Worm (Caenorhabditis elegans): Measurements from ENCODE around the gene thn-4.

Gene thn-4

ce11 chrV:16899355-16899754, 28.1 kb upstream of the thn-4 start, which contains the start of gene fbxa-45:
Gene fbxa-45, minus strand, starts transcription at chrV:16899455.
- no peak for TF ChIP-seq flt-1 (GFP tag; IDR thresholded peaks at IDR 0.05)
- TF ChIP-seq cog-1 (tag; optimal IDR thresholded peaks at IDR 0.05): no peak
- no peak for TF ChIP-seq ztf-29 (GFP tag; IDR thresholded peaks at IDR 0.05)
- no peak for TF ChIP-seq ztf-23 (GFP tag; IDR thresholded peaks at IDR 0.05)
- no peak for TF ChIP-seq ref-1 (GFP tag; conservative IDR thresholded peaks at IDR 0.05)
- TF ChIP-seq tab-1 (GFP tag; IDR thresholded peaks at IDR 0.05): no peak
- no peak for TF ChIP-seq klf-2 (GFP tag; conservative IDR thresholded peaks at IDR 0.05)
- no peak for TF ChIP-seq med-1 (GFP tag; optimal IDR thresholded peaks at IDR 0.05; ENCODE audit: insufficient read depth)
- no peak for TF ChIP-seq T22C8.4 (GFP tag; IDR thresholded peaks at IDR 0.05)

ce11 chrV:16893440-16893839, 22.2 kb upstream of the thn-4 start, which contains the start of gene F09C6.15:
Gene F09C6.15, plus strand, starts transcription at chrV:16893740.
- TF ChIP-seq cog-1 (tag; optimal IDR thresholded peaks at IDR 0.05) (no peak), ztf-29 (GFP tag; IDR thresholded peaks at IDR 0.05) (no peak), med-1 (GFP tag; optimal IDR thresholded peaks at IDR 0.05; ENCODE audit: insufficient read depth) (no peak), tab-1 (GFP tag; IDR thresholded peaks at IDR 0.05) (no peak), T22C8.4 (GFP tag; IDR thresholded peaks at IDR 0.05) (no peak), klf-2 (GFP tag; conservative IDR thresholded peaks at IDR 0.05) (no peak), ztf-23 (GFP tag; IDR thresholded peaks at IDR 0.05) (no peak), ref-1 (GFP tag; conservative IDR thresholded peaks at IDR 0.05) (no peak), flt-1 (GFP tag; IDR thresholded peaks at IDR 0.05) (no peak)

ce11 chrV:16888788-16889325, 17.6 kb upstream of the thn-4 start, which contains the start of the genes ifas-2 and fbxa-44:
Gene ifas-2, minus strand, starts transcription at chrV:16888888.
Gene fbxa-44, plus strand, starts transcription at chrV:16889275.
- no peak for TF ChIP-seq ref-1 (GFP tag; conservative IDR thresholded peaks at IDR 0.05)
- no peak for TF ChIP-seq T22C8.4 (GFP tag; IDR thresholded peaks at IDR 0.05)
- no peak for TF ChIP-seq tab-1 (GFP tag; IDR thresholded peaks at IDR 0.05)
- no peak for TF ChIP-seq flt-1 (GFP tag; IDR thresholded peaks at IDR 0.05)
- TF ChIP-seq ztf-23 (GFP tag; IDR thresholded peaks at IDR 0.05): no peak
- TF ChIP-seq ztf-29 (GFP tag; IDR thresholded peaks at IDR 0.05): no peak
- no peak for TF ChIP-seq cog-1 (tag; optimal IDR thresholded peaks at IDR 0.05)
- TF ChIP-seq klf-2 (GFP tag; conservative IDR thresholded peaks at IDR 0.05): no peak
- no peak for TF ChIP-seq med-1 (GFP tag; optimal IDR thresholded peaks at IDR 0.05; ENCODE audit: insufficient read depth)

ce11 chrV:16884744-16885143, 13.5 kb upstream of the thn-4 start, which contains the start of gene F09C6.13:
Gene F09C6.13, plus strand, starts transcription at chrV:16885044.
- TF ChIP-seq tab-1 (GFP tag; IDR thresholded peaks at IDR 0.05) (no peak), ref-1 (GFP tag; conservative IDR thresholded peaks at IDR 0.05) (no peak), T22C8.4 (GFP tag; IDR thresholded peaks at IDR 0.05) (no peak), ztf-23 (GFP tag; IDR thresholded peaks at IDR 0.05) (no peak), klf-2 (GFP tag; conservative IDR thresholded peaks at IDR 0.05) (no peak), med-1 (GFP tag; optimal IDR thresholded peaks at IDR 0.05; ENCODE audit: insufficient read depth) (no peak), ztf-29 (GFP tag; IDR thresholded peaks at IDR 0.05) (no peak), cog-1 (tag; optimal IDR thresholded peaks at IDR 0.05) (no peak), flt-1 (GFP tag; IDR thresholded peaks at IDR 0.05) (no peak)

- TF ChIP-seq flt-1 (GFP tag; IDR thresholded peaks at IDR 0.05): no peak
- TF ChIP-seq klf-2 (GFP tag; conservative IDR thresholded peaks at IDR 0.05): no peak
- TF ChIP-seq med-1 (GFP tag; optimal IDR thresholded peaks at IDR 0.05; ENCODE audit: insufficient read depth): no peak
- TF ChIP-seq ztf-29 (GFP tag; IDR thresholded peaks at IDR 0.05): no peak
- TF ChIP-seq cog-1 (tag; optimal IDR thresholded peaks at IDR 0.05): no peak
- no peak for TF ChIP-seq ref-1 (GFP tag; conservative IDR thresholded peaks at IDR 0.05)
- no peak for TF ChIP-seq tab-1 (GFP tag; IDR thresholded peaks at IDR 0.05)
- TF ChIP-seq ztf-23 (GFP tag; IDR thresholded peaks at IDR 0.05): no peak
- TF ChIP-seq T22C8.4 (GFP tag; IDR thresholded peaks at IDR 0.05): no peak
Measured at ce11 chrV:16882260-16882918, 11.1 kb upstream of the thn-4 start, which contains the start of the genes F09C6.11 and F09C6.12. Gene F09C6.11, minus strand, starts transcription at chrV:16882310. Gene F09C6.12, plus strand, starts transcription at chrV:16882868.

ce11 chrV:16880679-16881078, 9.4 kb upstream of the thn-4 start, which contains the start of gene F09C6.14:
Gene F09C6.14, plus strand, starts transcription at chrV:16880979.
- TF ChIP-seq cog-1 (tag; optimal IDR thresholded peaks at IDR 0.05) (no peak), ztf-23 (GFP tag; IDR thresholded peaks at IDR 0.05) (no peak), T22C8.4 (GFP tag; IDR thresholded peaks at IDR 0.05) (no peak), ztf-29 (GFP tag; IDR thresholded peaks at IDR 0.05) (no peak), med-1 (GFP tag; optimal IDR thresholded peaks at IDR 0.05; ENCODE audit: insufficient read depth) (no peak), klf-2 (GFP tag; conservative IDR thresholded peaks at IDR 0.05) (no peak), tab-1 (GFP tag; IDR thresholded peaks at IDR 0.05) (no peak), flt-1 (GFP tag; IDR thresholded peaks at IDR 0.05) (no peak), ref-1 (GFP tag; conservative IDR thresholded peaks at IDR 0.05) (no peak)

- TF ChIP-seq ztf-29 (GFP tag; IDR thresholded peaks at IDR 0.05): no peak
- no peak for TF ChIP-seq flt-1 (GFP tag; IDR thresholded peaks at IDR 0.05)
- no peak for TF ChIP-seq ztf-23 (GFP tag; IDR thresholded peaks at IDR 0.05)
- no peak for TF ChIP-seq klf-2 (GFP tag; conservative IDR thresholded peaks at IDR 0.05)
- TF ChIP-seq ref-1 (GFP tag; conservative IDR thresholded peaks at IDR 0.05): no peak
- no peak for TF ChIP-seq T22C8.4 (GFP tag; IDR thresholded peaks at IDR 0.05)
- TF ChIP-seq cog-1 (tag; optimal IDR thresholded peaks at IDR 0.05): no peak
- TF ChIP-seq med-1 (GFP tag; optimal IDR thresholded peaks at IDR 0.05; ENCODE audit: insufficient read depth): no peak
Measured at ce11 chrV:16880054-16880453, 8.8 kb upstream of the thn-4 start, which contains the start of gene F09C6.3. Gene F09C6.3, minus strand, starts transcription at chrV:16880154.

- TF ChIP-seq klf-2 (GFP tag; conservative IDR thresholded peaks at IDR 0.05): no peak
- TF ChIP-seq flt-1 (GFP tag; IDR thresholded peaks at IDR 0.05): no peak
- TF ChIP-seq cog-1 (tag; optimal IDR thresholded peaks at IDR 0.05): no peak
- no peak for TF ChIP-seq ref-1 (GFP tag; conservative IDR thresholded peaks at IDR 0.05)
- no peak for TF ChIP-seq ztf-23 (GFP tag; IDR thresholded peaks at IDR 0.05)
- no peak for TF ChIP-seq ztf-29 (GFP tag; IDR thresholded peaks at IDR 0.05)
- TF ChIP-seq tab-1 (GFP tag; IDR thresholded peaks at IDR 0.05): no peak
Measured at ce11 chrV:16879532-16879931, 8.2 kb upstream of the thn-4 start.

ce11 chrV:16874966-16875365, 3.7 kb upstream of the thn-4 start, which contains the start of gene F49A5.10:
Gene F49A5.10, plus strand, starts transcription at chrV:16875266.
- no peak for TF ChIP-seq klf-2 (GFP tag; conservative IDR thresholded peaks at IDR 0.05)
- TF ChIP-seq cog-1 (tag; optimal IDR thresholded peaks at IDR 0.05): no peak

Data from whole organism, midembryonic.